Worm (Caenorhabditis elegans): ENCODE measurements around the gene C48B4.10.

The C48B4.10 gene

ce11 chrIII:9590212-9590611 lies 25.9 kb upstream of the C48B4.10 start:
- no peak for TF ChIP-seq aly-1 (tag; optimal IDR thresholded peaks at IDR 0.05)
- no peak for TF ChIP-seq hmg-4 (GFP tag; optimal IDR thresholded peaks at IDR 0.05)
- no peak for TF ChIP-seq tbx-37 (GFP tag; conservative IDR thresholded peaks at IDR 0.05)
- TF ChIP-seq tra-4 (tag; optimal IDR thresholded peaks at IDR 0.05): no peak
- TF ChIP-seq ama-1 (optimal IDR thresholded peaks at IDR 0.05): no peak
- TF ChIP-seq tbx-11 (GFP tag; IDR thresholded peaks at IDR 0.05): no peak
- TF ChIP-seq hmbx-1 (tag; optimal IDR thresholded peaks at IDR 0.05): no peak
- TF ChIP-seq pes-1 (GFP tag; IDR thresholded peaks at IDR 0.05): no peak
- TF ChIP-seq ets-7 (tag; optimal IDR thresholded peaks at IDR 0.05): no peak
- TF ChIP-seq ceh-36 (tag; optimal IDR thresholded peaks at IDR 0.05): no peak
- no peak for TF ChIP-seq hnd-1 (tag; optimal IDR thresholded peaks at IDR 0.05)
- TF ChIP-seq B0310.2 (tag; optimal IDR thresholded peaks at IDR 0.05): no peak
- no peak for TF ChIP-seq sea-1 (GFP tag; conservative IDR thresholded peaks at IDR 0.05)
- TF ChIP-seq scrt-1 (GFP tag; IDR thresholded peaks at IDR 0.05): no peak

ce11 chrIII:9585314-9585713 lies 21.0 kb upstream of the C48B4.10 start:
- TF ChIP-seq ceh-13 (GFP tag; optimal IDR thresholded peaks at IDR 0.05) (no peak), B0310.2 (tag; optimal IDR thresholded peaks at IDR 0.05) (no peak), hnd-1 (tag; optimal IDR thresholded peaks at IDR 0.05) (no peak), ama-1 (optimal IDR thresholded peaks at IDR 0.05) (no peak), tra-4 (tag; optimal IDR thresholded peaks at IDR 0.05) (no peak), aly-1 (tag; optimal IDR thresholded peaks at IDR 0.05) (no peak), tbx-11 (GFP tag; IDR thresholded peaks at IDR 0.05) (no peak), hmbx-1 (tag; optimal IDR thresholded peaks at IDR 0.05) (no peak), hmg-4 (GFP tag; optimal IDR thresholded peaks at IDR 0.05) (no peak), flt-1 (GFP tag; IDR thresholded peaks at IDR 0.05) (no peak), ets-7 (tag; optimal IDR thresholded peaks at IDR 0.05) (no peak), scrt-1 (GFP tag; IDR thresholded peaks at IDR 0.05) (no peak), tbx-37 (GFP tag; conservative IDR thresholded peaks at IDR 0.05) (no peak), ceh-36 (tag; optimal IDR thresholded peaks at IDR 0.05) (no peak), F13C5.2 (tag; optimal IDR thresholded peaks at IDR 0.05) (no peak), sea-1 (GFP tag; conservative IDR thresholded peaks at IDR 0.05) (no peak), pes-1 (GFP tag; IDR thresholded peaks at IDR 0.05) (no peak)

ce11 chrIII:9583224-9583623 lies 18.9 kb upstream of the C48B4.10 start:
- TF ChIP-seq sea-1 (GFP tag; conservative IDR thresholded peaks at IDR 0.05): no peak

- TF ChIP-seq ets-7 (tag; optimal IDR thresholded peaks at IDR 0.05): no peak
- TF ChIP-seq flt-1 (GFP tag; IDR thresholded peaks at IDR 0.05): no peak
- TF ChIP-seq tbx-11 (GFP tag; IDR thresholded peaks at IDR 0.05): no peak
- no peak for TF ChIP-seq B0310.2 (tag; optimal IDR thresholded peaks at IDR 0.05)
- no peak for TF ChIP-seq hmg-4 (GFP tag; optimal IDR thresholded peaks at IDR 0.05)
- no peak for TF ChIP-seq hnd-1 (tag; optimal IDR thresholded peaks at IDR 0.05)
- no peak for TF ChIP-seq F13C5.2 (tag; optimal IDR thresholded peaks at IDR 0.05)
- TF ChIP-seq sea-1 (GFP tag; conservative IDR thresholded peaks at IDR 0.05): no peak
- TF ChIP-seq pes-1 (GFP tag; IDR thresholded peaks at IDR 0.05): no peak
- no peak for TF ChIP-seq tbx-37 (GFP tag; conservative IDR thresholded peaks at IDR 0.05)
- TF ChIP-seq aly-1 (tag; optimal IDR thresholded peaks at IDR 0.05): no peak
- no peak for TF ChIP-seq ceh-13 (GFP tag; optimal IDR thresholded peaks at IDR 0.05)
- no peak for TF ChIP-seq ceh-36 (tag; optimal IDR thresholded peaks at IDR 0.05)
- no peak for TF ChIP-seq tra-4 (tag; optimal IDR thresholded peaks at IDR 0.05)
- no peak for TF ChIP-seq hmbx-1 (tag; optimal IDR thresholded peaks at IDR 0.05)
- TF ChIP-seq scrt-1 (GFP tag; IDR thresholded peaks at IDR 0.05): no peak
These were observed 17.9 kb upstream of the C48B4.10 start, which contains the start of gene C48B4.3 for ce11 chrIII:9582240-9582639. Gene C48B4.3, minus strand, starts transcription at chrIII:9582388.

- TF ChIP-seq tra-4 (tag; optimal IDR thresholded peaks at IDR 0.05) (no peak), hnd-1 (tag; optimal IDR thresholded peaks at IDR 0.05) (no peak), pes-1 (GFP tag; IDR thresholded peaks at IDR 0.05) (no peak), ceh-36 (tag; optimal IDR thresholded peaks at IDR 0.05) (no peak), sea-1 (GFP tag; conservative IDR thresholded peaks at IDR 0.05) (no peak), tbx-37 (GFP tag; conservative IDR thresholded peaks at IDR 0.05) (no peak), ceh-13 (GFP tag; optimal IDR thresholded peaks at IDR 0.05) (no peak), ets-7 (tag; optimal IDR thresholded peaks at IDR 0.05) (no peak), ama-1 (optimal IDR thresholded peaks at IDR 0.05) (no peak), hmbx-1 (tag; optimal IDR thresholded peaks at IDR 0.05) (no peak), hmg-4 (GFP tag; optimal IDR thresholded peaks at IDR 0.05) (no peak), flt-1 (GFP tag; IDR thresholded peaks at IDR 0.05) (no peak), F13C5.2 (tag; optimal IDR thresholded peaks at IDR 0.05) (no peak), tbx-11 (GFP tag; IDR thresholded peaks at IDR 0.05) (no peak), scrt-1 (GFP tag; IDR thresholded peaks at IDR 0.05) (no peak), B0310.2 (tag; optimal IDR thresholded peaks at IDR 0.05) (no peak), aly-1 (tag; optimal IDR thresholded peaks at IDR 0.05) (no peak)
These were observed 16.0 kb upstream of the C48B4.10 start, which contains the start of gene ced-7 for ce11 chrIII:9580039-9580891. Gene ced-7, minus strand, starts transcription at chrIII:9580089.

ce11 chrIII:9570869-9571268 lies 6.6 kb upstream of the C48B4.10 start:
- no peak for TF ChIP-seq aly-1 (tag; optimal IDR thresholded peaks at IDR 0.05)
- no peak for TF ChIP-seq ama-1 (optimal IDR thresholded peaks at IDR 0.05)
- no peak for TF ChIP-seq sea-1 (GFP tag; conservative IDR thresholded peaks at IDR 0.05)
- no peak for TF ChIP-seq tbx-37 (GFP tag; conservative IDR thresholded peaks at IDR 0.05)
- TF ChIP-seq flt-1 (GFP tag; IDR thresholded peaks at IDR 0.05): no peak
- TF ChIP-seq hmg-4 (GFP tag; optimal IDR thresholded peaks at IDR 0.05): no peak
- TF ChIP-seq hmbx-1 (tag; optimal IDR thresholded peaks at IDR 0.05): no peak
- TF ChIP-seq hnd-1 (tag; optimal IDR thresholded peaks at IDR 0.05): no peak
- no peak for TF ChIP-seq pes-1 (GFP tag; IDR thresholded peaks at IDR 0.05)
- no peak for TF ChIP-seq F13C5.2 (tag; optimal IDR thresholded peaks at IDR 0.05)
- no peak for TF ChIP-seq tra-4 (tag; optimal IDR thresholded peaks at IDR 0.05)

- TF ChIP-seq B0310.2 (tag; optimal IDR thresholded peaks at IDR 0.05): no peak
- TF ChIP-seq tra-4 (tag; optimal IDR thresholded peaks at IDR 0.05): no peak
- TF ChIP-seq tbx-11 (GFP tag; IDR thresholded peaks at IDR 0.05): no peak
- TF ChIP-seq tbx-37 (GFP tag; conservative IDR thresholded peaks at IDR 0.05): no peak
- TF ChIP-seq ceh-36 (tag; optimal IDR thresholded peaks at IDR 0.05): no peak
- no peak for TF ChIP-seq ets-7 (tag; optimal IDR thresholded peaks at IDR 0.05)
- no peak for TF ChIP-seq pes-1 (GFP tag; IDR thresholded peaks at IDR 0.05)
- no peak for TF ChIP-seq ama-1 (optimal IDR thresholded peaks at IDR 0.05)
- no peak for TF ChIP-seq aly-1 (tag; optimal IDR thresholded peaks at IDR 0.05)
- no peak for TF ChIP-seq hmg-4 (GFP tag; optimal IDR thresholded peaks at IDR 0.05)
- no peak for TF ChIP-seq scrt-1 (GFP tag; IDR thresholded peaks at IDR 0.05)
- TF ChIP-seq sea-1 (GFP tag; conservative IDR thresholded peaks at IDR 0.05): no peak
- TF ChIP-seq hmbx-1 (tag; optimal IDR thresholded peaks at IDR 0.05): no peak
- no peak for TF ChIP-seq flt-1 (GFP tag; IDR thresholded peaks at IDR 0.05)
- no peak for TF ChIP-seq ceh-13 (GFP tag; optimal IDR thresholded peaks at IDR 0.05)
- TF ChIP-seq hnd-1 (tag; optimal IDR thresholded peaks at IDR 0.05): no peak
- TF ChIP-seq F13C5.2 (tag; optimal IDR thresholded peaks at IDR 0.05): no peak
These were observed 4.1 kb upstream of the C48B4.10 start, which contains the start of gene C48B4.13 for ce11 chrIII:9568451-9568850. Gene C48B4.13, plus strand, starts transcription at chrIII:9568751.
